Fruit fly (Drosophila melanogaster) whole organism, embryonic: ENCODE results near the gene Ugt303B1.

Source experiments
- CG10979 ChIP-seq: fragments of 200-800 bp; sonication (Bioruptor generic); optimal IDR thresholded peaks from 2 replicates; lab custom pipeline; 2018; ENCODE audit warnings: missing biosample characterization, mild to moderate bottlenecking, missing genetic modification characterization, moderate library complexity
- CG12744 ChIP-seq: fragments of 200-800 bp; sonication (Bioruptor generic); optimal IDR thresholded peaks from 2 replicates; lab custom pipeline; 2016; ENCODE audit warnings: missing biosample characterization, missing genetic modification characterization
- CG13624 ChIP-seq: fragments of 200-800 bp; sonication (Bioruptor generic); optimal IDR thresholded peaks from 2 replicates; lab custom pipeline; 2016; ENCODE audit warnings: missing biosample characterization, missing genetic modification characterization
- CG9215 ChIP-seq: fragments of 200-800 bp; sonication (Bioruptor generic); IDR thresholded peaks from 2 replicates; pipeline ENCODE4 v1.3.6; 2022; ENCODE audit warnings: missing biosample characterization, missing genetic modification characterization
- Hr78 ChIP-seq, 2 experiments: fragments of 200-800 bp in 1 of 2; fragments of >200 bp in 1 of 2; sonication (Bioruptor generic) in 1 of 2; optimal IDR thresholded peaks; 2 replicates each; lab custom pipeline; 2017 to 2019; ENCODE audit warnings: missing biosample characterization in 2 of 2, missing genetic modification characterization in 2 of 2, mild to moderate bottlenecking in 1 of 2, moderate library complexity in 1 of 2
- MBD-R2 ChIP-seq: fragments of 200-800 bp; sonication (Bioruptor generic); IDR thresholded peaks from 2 replicates; pipeline ENCODE4 v1.3.6; 2022; ENCODE audit warnings: missing biosample characterization, missing genetic modification characterization
- Ptx1 ChIP-seq: fragments of 200-800 bp; sonication (Bioruptor generic); IDR thresholded peaks from 2 replicates; pipeline ENCODE4 v1.3.6; 2022; ENCODE audit warnings: missing biosample characterization, missing genetic modification characterization
- h ChIP-seq: fragments of >200 bp; optimal IDR thresholded peaks from 2 replicates; lab custom pipeline; 2017
- jing ChIP-seq: fragments of 200-800 bp; sonication (Bioruptor generic); optimal IDR thresholded peaks from 2 replicates; lab custom pipeline; 2018; ENCODE audit warnings: missing biosample characterization, mild to moderate bottlenecking, missing genetic modification characterization

Ugt303B1 gene

DNA sequence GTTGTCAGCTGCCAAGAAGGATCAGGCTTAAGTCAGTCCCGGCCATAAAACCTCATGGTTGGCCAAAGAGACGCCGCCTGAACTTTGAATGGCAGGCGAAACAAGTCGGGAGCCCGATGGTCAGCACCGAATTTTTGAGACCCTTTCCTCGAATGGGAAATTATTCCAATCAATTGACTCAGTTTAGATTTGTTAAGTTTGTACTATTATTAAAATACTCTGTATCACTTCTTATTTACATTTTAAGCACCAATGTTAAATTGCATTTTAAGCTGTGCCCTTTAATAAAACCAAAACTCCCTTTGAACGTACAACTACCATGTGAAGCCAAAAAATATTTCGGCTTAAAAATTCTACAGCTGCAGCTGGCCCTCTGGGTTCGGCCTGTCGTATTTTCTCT, 49.8 kb downstream of the Ugt303B1 start (continued):
- TF ChIP-seq MBD-R2 (GFP tag; lab: Robert Waterston, UW): no peak
- TF ChIP-seq Hr78 (GFP tag; optimal IDR thresholded peaks at IDR 0.05; lab: Kevin White, UChicago): peak in 1 of 2 experiments; percentile 35
- TF ChIP-seq CG10979 (tag; lab: Kevin White, UChicago): no peak
- TF ChIP-seq CG9215: no peak
- no peak for TF ChIP-seq CG12744 (GFP tag; lab: Kevin White, UChicago)
- TF ChIP-seq Ptx1 (GFP tag; lab: Robert Waterston, UW): 0 out of 2 replicates have a peak, but pooled peaks have one; percentile 19
- no peak for TF ChIP-seq CG13624 (GFP tag; lab: Kevin White, UChicago)
- TF ChIP-seq jing (GFP tag; lab: Kevin White, UChicago): no peak
- no peak for TF ChIP-seq h (lab: Kevin White, UChicago)
